Worm (Caenorhabditis elegans) whole organism, L2 larva: Measurements from ENCODE around the gene B0563.10.

Experiments
- alr-1 ChIP-seq: fragments of 150-350 bp; optimal IDR thresholded peaks from 2 replicates; lab custom pipeline; 2014; ENCODE audit warnings: missing biosample characterization, missing genetic modification characterization
- aly-2 ChIP-seq: fragments of 150-350 bp; optimal IDR thresholded peaks from 2 replicates; lab custom pipeline; 2014; ENCODE audit warnings: missing biosample characterization, missing genetic modification characterization
- blmp-1 ChIP-seq: sonication (generic microtip); optimal IDR thresholded peaks from 2 replicates; lab custom pipeline; 2017; ENCODE audit warnings: missing genetic modification characterization, mild to moderate bottlenecking, missing compliant biosample characterization, antibody characterized with exemption, moderate library complexity; ENCODE audit not compliant: insufficient read depth
- lin-11 ChIP-seq: fragments of 150-350 bp; sonication (generic microtip); optimal IDR thresholded peaks from 2 replicates; lab custom pipeline; 2014; ENCODE audit warnings: missing biosample characterization, missing genetic modification characterization, inconsistent platforms, mixed read lengths
- lin-13 ChIP-seq: fragments of 150-350 bp; optimal IDR thresholded peaks from 2 replicates; lab custom pipeline; 2014; ENCODE audit warnings: missing biosample characterization, missing genetic modification reagents, missing genetic modification characterization
- mdl-1 ChIP-seq, 2 experiments: fragments of 150-350 bp in 1 of 2; sonication (generic microtip) in 1 of 2; optimal IDR thresholded peaks; 2 replicates each; lab custom pipeline; 2017; ENCODE audit warnings: missing biosample characterization in 2 of 2, missing genetic modification characterization in 2 of 2
- nhr-23 ChIP-seq: fragments of 150-350 bp; optimal IDR thresholded peaks from 2 replicates; lab custom pipeline; 2014; ENCODE audit warnings: missing biosample characterization, missing genetic modification reagents, missing genetic modification characterization
- nhr-237 ChIP-seq: fragments of 150-350 bp; optimal IDR thresholded peaks from 2 replicates; lab custom pipeline; 2014; ENCODE audit warnings: missing biosample characterization, missing genetic modification characterization
- nhr-25 ChIP-seq: fragments of 150-350 bp; sonication (generic microtip); optimal IDR thresholded peaks from 3 replicates; lab custom pipeline; 2014; ENCODE audit warnings: missing biosample characterization, missing genetic modification characterization
- nhr-6 ChIP-seq: fragments of 150-350 bp; optimal IDR thresholded peaks from 2 replicates; lab custom pipeline; 2014; ENCODE audit warnings: missing biosample characterization, missing genetic modification characterization
- skn-1 ChIP-seq: sonication (generic microtip); optimal IDR thresholded peaks from 2 replicates; lab custom pipeline; 2017; ENCODE audit warnings: missing biosample characterization, missing genetic modification characterization

DNA sequence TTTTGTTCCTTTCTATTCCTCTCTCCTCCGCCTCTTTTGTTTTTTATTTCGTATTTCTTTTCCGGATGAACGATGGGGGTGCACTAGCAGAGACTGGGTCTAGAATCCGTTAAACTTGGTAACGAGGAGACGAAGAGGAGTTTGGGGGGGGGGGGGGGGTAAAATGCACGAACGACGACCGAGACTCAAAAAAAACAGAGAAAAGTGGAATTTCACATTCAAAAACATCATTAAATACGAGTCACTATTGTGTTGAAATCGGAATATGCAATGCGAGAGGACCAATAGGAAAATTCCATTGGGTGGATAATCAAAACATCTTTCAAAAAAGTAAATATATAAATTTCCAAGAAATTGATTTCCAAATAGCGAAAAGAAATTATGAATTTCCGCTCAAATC lies 12.8 kb downstream of the B0563.10 start, which contains the start of gene B0563.7:
- no peak for TF ChIP-seq aly-2 (tag; lab: Kevin White, UChicago)
- TF ChIP-seq nhr-25 (tag; lab: Kevin White, UChicago) = no peak
- TF ChIP-seq nhr-237 (tag; lab: Kevin White, UChicago) = no peak
- no peak for TF ChIP-seq lin-13 (GFP tag; lab: Kevin White, UChicago)
- TF ChIP-seq mdl-1 (tag; optimal IDR thresholded peaks at IDR 0.05; lab: Kevin White, UChicago) = no peak
- no peak for TF ChIP-seq alr-1 (tag; lab: Kevin White, UChicago)
- TF ChIP-seq nhr-6 (tag; lab: Kevin White, UChicago) = no peak
- TF ChIP-seq blmp-1 (tag; lab: Kevin White, UChicago) = no peak
- no peak for TF ChIP-seq nhr-23 (tag; lab: Kevin White, UChicago)
- TF ChIP-seq skn-1 (tag; lab: Kevin White, UChicago) = no peak
- TF ChIP-seq lin-11 (tag; lab: Kevin White, UChicago) = no peak
